Worm (Caenorhabditis elegans) whole organism, mixed stage, embryonic: ENCODE data around the gene aak-1.

ENCODE experiments used
- M03D4.4 ChIP-seq: sonication (generic microtip); optimal IDR thresholded peaks from 2 replicates; lab custom pipeline; 2017; ENCODE audit warnings: mild to moderate bottlenecking, missing genetic modification characterization, missing compliant biosample characterization
- bed-3 ChIP-seq: fragments of 200-800 bp; sonication (Bioruptor generic); optimal IDR thresholded peaks from 3 replicates; lab custom pipeline; 2018; ENCODE audit warnings: mild to moderate bottlenecking, missing genetic modification characterization, moderate library complexity, missing compliant biosample characterization
- blmp-1 ChIP-seq: fragments of 150-350 bp; optimal IDR thresholded peaks from 2 replicates; lab custom pipeline; 2014; ENCODE audit warnings: missing biosample characterization, missing genetic modification characterization
- ceh-39 ChIP-seq: fragments of 150-350 bp; optimal IDR thresholded peaks from 2 replicates; lab custom pipeline; 2014; ENCODE audit warnings: missing biosample characterization, missing genetic modification characterization
- ceh-43 ChIP-seq: fragments of 200-800 bp; sonication (Bioruptor generic); optimal IDR thresholded peaks from 2 replicates; lab custom pipeline; 2018; ENCODE audit warnings: mild to moderate bottlenecking, missing genetic modification characterization, moderate library complexity, missing compliant biosample characterization
- ceh-83 ChIP-seq: fragments of 200-800 bp; sonication (Bioruptor generic); optimal IDR thresholded peaks from 2 replicates; lab custom pipeline; 2018; ENCODE audit warnings: mild to moderate bottlenecking, missing genetic modification characterization, missing compliant biosample characterization
- ces-1 ChIP-seq: fragments of 150-350 bp; optimal IDR thresholded peaks from 2 replicates; lab custom pipeline; 2014; ENCODE audit warnings: missing biosample characterization, missing genetic modification reagents, missing genetic modification characterization
- cnd-1 ChIP-seq: fragments of 200-800 bp; sonication (Bioruptor generic); optimal IDR thresholded peaks from 2 replicates; lab custom pipeline; 2018; ENCODE audit warnings: mild to moderate bottlenecking, missing genetic modification characterization, missing compliant biosample characterization
- drap-1 ChIP-seq: fragments of 200-800 bp; sonication (Bioruptor generic); optimal IDR thresholded peaks from 3 replicates; lab custom pipeline; 2018; ENCODE audit warnings: mild to moderate bottlenecking, missing genetic modification characterization, missing compliant biosample characterization
- elt-1 ChIP-seq: sonication (generic microtip); optimal IDR thresholded peaks from 2 replicates; lab custom pipeline; 2017; ENCODE audit warnings: missing genetic modification characterization, mild to moderate bottlenecking, missing compliant biosample characterization, antibody characterized with exemption, moderate library complexity, borderline replicate concordance; ENCODE audit not compliant: insufficient read depth
- elt-3 ChIP-seq: fragments of 150-350 bp; optimal IDR thresholded peaks from 2 replicates; lab custom pipeline; 2014; ENCODE audit warnings: missing biosample characterization, missing genetic modification characterization
- flh-1 ChIP-seq: fragments of 200-800 bp; sonication (Bioruptor generic); optimal IDR thresholded peaks from 2 replicates; lab custom pipeline; 2018; ENCODE audit warnings: mild to moderate bottlenecking, missing genetic modification characterization, moderate library complexity, missing compliant biosample characterization
- ham-2 ChIP-seq: fragments of 200-800 bp; sonication (Bioruptor generic); optimal IDR thresholded peaks from 2 replicates; lab custom pipeline; 2018; ENCODE audit warnings: mild to moderate bottlenecking, missing genetic modification characterization, missing compliant biosample characterization
- hlh-1 ChIP-seq: fragments of 150-350 bp; optimal IDR thresholded peaks from 2 replicates; lab custom pipeline; 2014; ENCODE audit warnings: missing biosample characterization, missing genetic modification reagents, missing genetic modification characterization
- lin-13 ChIP-seq: fragments of 150-350 bp; optimal IDR thresholded peaks from 2 replicates; lab custom pipeline; 2014; ENCODE audit warnings: missing biosample characterization, missing genetic modification characterization
- lin-32 ChIP-seq: fragments of 200-800 bp; sonication (Bioruptor generic); optimal IDR thresholded peaks from 2 replicates; lab custom pipeline; 2018; ENCODE audit warnings: mild to moderate bottlenecking, missing genetic modification characterization, missing compliant biosample characterization
- lsy-2 ChIP-seq: fragments of 150-350 bp; optimal IDR thresholded peaks from 2 replicates; lab custom pipeline; 2014; ENCODE audit warnings: missing biosample characterization, missing genetic modification characterization
- mab-5 ChIP-seq: fragments of 150-350 bp; optimal IDR thresholded peaks from 2 replicates; lab custom pipeline; 2014; ENCODE audit warnings: missing biosample characterization, missing genetic modification characterization
- mep-1 ChIP-seq: fragments of 150-350 bp; optimal IDR thresholded peaks from 2 replicates; lab custom pipeline; 2017; ENCODE audit warnings: missing biosample characterization, missing genetic modification reagents, missing genetic modification characterization, inconsistent platforms
- mls-2 ChIP-seq: sonication (generic microtip); optimal IDR thresholded peaks from 2 replicates; lab custom pipeline; 2016; ENCODE audit warnings: mild to moderate bottlenecking, missing genetic modification characterization, moderate library complexity, missing compliant biosample characterization
- nhr-12 ChIP-seq: fragments of 150-350 bp; optimal IDR thresholded peaks from 2 replicates; lab custom pipeline; 2014; ENCODE audit warnings: missing biosample characterization, missing genetic modification characterization
- nhr-2 ChIP-seq: fragments of 150-350 bp; optimal IDR thresholded peaks from 2 replicates; lab custom pipeline; 2014; ENCODE audit warnings: missing biosample characterization, missing genetic modification characterization
- nhr-237 ChIP-seq: fragments of 150-350 bp; optimal IDR thresholded peaks from 2 replicates; lab custom pipeline; 2014; ENCODE audit warnings: missing biosample characterization, missing genetic modification characterization
- nhr-28 ChIP-seq: fragments of 150-350 bp; optimal IDR thresholded peaks from 2 replicates; lab custom pipeline; 2014; ENCODE audit warnings: missing biosample characterization, missing genetic modification characterization
- nhr-76 ChIP-seq: sonication (generic microtip); optimal IDR thresholded peaks from 2 replicates; lab custom pipeline; 2017; ENCODE audit warnings: missing biosample characterization, missing genetic modification characterization
- pha-4 ChIP-seq: fragments of 150-350 bp; optimal IDR thresholded peaks from 2 replicates; lab custom pipeline; 2018; ENCODE audit warnings: missing biosample characterization, missing genetic modification reagents, missing genetic modification characterization
- sem-2 ChIP-seq: fragments of 200-800 bp; sonication (Bioruptor generic); optimal IDR thresholded peaks from 2 replicates; lab custom pipeline; 2018; ENCODE audit warnings: mild to moderate bottlenecking, missing genetic modification characterization, missing compliant biosample characterization
- snpc-4 ChIP-seq: fragments of 150-350 bp; optimal IDR thresholded peaks from 2 replicates; lab custom pipeline; 2014; ENCODE audit warnings: missing biosample characterization, missing genetic modification characterization
- sptf-1 ChIP-seq: sonication (generic microtip); optimal IDR thresholded peaks from 2 replicates; lab custom pipeline; 2017; ENCODE audit warnings: mild to moderate bottlenecking, missing genetic modification characterization, moderate library complexity, missing compliant biosample characterization
- tbx-8 ChIP-seq: fragments of 200-800 bp; sonication (Bioruptor generic); optimal IDR thresholded peaks from 2 replicates; lab custom pipeline; 2018; ENCODE audit warnings: mild to moderate bottlenecking, missing genetic modification characterization, moderate library complexity, missing compliant biosample characterization
- unc-120 ChIP-seq: sonication (generic microtip); optimal IDR thresholded peaks from 2 replicates; lab custom pipeline; 2017; ENCODE audit warnings: missing genetic modification characterization, missing compliant biosample characterization; ENCODE audit not compliant: poor library complexity, severe bottlenecking
- unc-39 ChIP-seq: fragments of 150-350 bp; optimal IDR thresholded peaks from 2 replicates; lab custom pipeline; 2014; ENCODE audit warnings: missing biosample characterization, missing genetic modification characterization
- unc-62 ChIP-seq: fragments of 150-350 bp; optimal IDR thresholded peaks from 2 replicates; lab custom pipeline; 2014; ENCODE audit warnings: missing biosample characterization, missing genetic modification reagents, missing genetic modification characterization
- zip-8 ChIP-seq: fragments of 150-350 bp; optimal IDR thresholded peaks from 2 replicates; lab custom pipeline; 2014; ENCODE audit warnings: missing biosample characterization, missing genetic modification characterization
- ztf-11 ChIP-seq: fragments of 150-350 bp; optimal IDR thresholded peaks from 2 replicates; lab custom pipeline; 2014; ENCODE audit warnings: missing biosample characterization, missing genetic modification characterization

Gene aak-1

ce11 chrIII:8799964-8800795 lies 39.3 kb upstream of the aak-1 start, which contains the start of gene F54F2.6:
Gene F54F2.6, minus strand, starts transcription at chrIII:8800701.
- TF ChIP-seq ceh-39 (tag; lab: Kevin White, UChicago) (no peak), M03D4.4 (tag; lab: Kevin White, UChicago) (peak; percentile 80), hlh-1 (tag; lab: Kevin White, UChicago) (peak; percentile 83), ceh-83 (GFP tag; lab: Kevin White, UChicago) (no peak), lin-13 (tag; lab: Kevin White, UChicago) (peak; percentile 53), unc-120 (tag; lab: Kevin White, UChicago) (peak; percentile 93), mls-2 (tag; lab: Kevin White, UChicago) (peak; percentile 92), nhr-237 (tag; lab: Kevin White, UChicago) (peak; percentile 72), mab-5 (tag; lab: Kevin White, UChicago) (no peak), nhr-12 (tag; lab: Kevin White, UChicago) (peak; percentile 33), ztf-11 (tag; lab: Kevin White, UChicago) (peak; percentile 66), lin-32 (GFP tag; lab: Kevin White, UChicago) (no peak), nhr-28 (tag; lab: Kevin White, UChicago) (no peak), pha-4 (peak; percentile 78), elt-3 (peak; percentile 39), sptf-1 (tag; lab: Kevin White, UChicago) (peak; percentile 78), ham-2 (peak; percentile 65), unc-39 (tag; lab: Kevin White, UChicago) (no peak), nhr-2 (tag; lab: Kevin White, UChicago) (peak; percentile 63), zip-8 (tag; lab: Kevin White, UChicago) (peak; percentile 11), snpc-4 (tag; lab: Kevin White, UChicago) (no peak), elt-1 (tag; lab: Kevin White, UChicago) (no peak), bed-3 (GFP tag; lab: Kevin White, UChicago) (no peak), blmp-1 (tag; lab: Kevin White, UChicago) (no peak), ces-1 (GFP tag; lab: Kevin White, UChicago) (peak; percentile 87), nhr-76 (tag; lab: Kevin White, UChicago) (no peak), ceh-43 (GFP tag; lab: Kevin White, UChicago) (no peak), sem-2 (GFP tag; lab: Kevin White, UChicago) (no peak), cnd-1 (tag; lab: Kevin White, UChicago) (peak; percentile 60), tbx-8 (peak; percentile 14), unc-62 (GFP tag; lab: Kevin White, UChicago) (peak; percentile 96), lsy-2 (tag; lab: Kevin White, UChicago) (peak; percentile 58), flh-1 (no peak), drap-1 (GFP tag; lab: Kevin White, UChicago) (peak; percentile 56), mep-1 (tag; lab: Kevin White, UChicago) (no peak)

ce11 chrIII:8797211-8797733 lies 36.4 kb upstream of the aak-1 start:
- TF ChIP-seq bed-3 (GFP tag; lab: Kevin White, UChicago) (no peak), pha-4 (no peak), tbx-8 (no peak), cnd-1 (tag; lab: Kevin White, UChicago) (no peak), M03D4.4 (tag; lab: Kevin White, UChicago) (peak; percentile 25), mab-5 (tag; lab: Kevin White, UChicago) (no peak), drap-1 (GFP tag; lab: Kevin White, UChicago) (peak; percentile 6), elt-3 (peak; percentile 63), hlh-1 (tag; lab: Kevin White, UChicago) (no peak), ceh-43 (GFP tag; lab: Kevin White, UChicago) (no peak), lin-13 (tag; lab: Kevin White, UChicago) (no peak), nhr-28 (tag; lab: Kevin White, UChicago) (no peak), ces-1 (GFP tag; lab: Kevin White, UChicago) (peak; percentile 48), ham-2 (no peak), sptf-1 (tag; lab: Kevin White, UChicago) (no peak), ceh-39 (tag; lab: Kevin White, UChicago) (no peak), elt-1 (tag; lab: Kevin White, UChicago) (peak; percentile 1), nhr-2 (tag; lab: Kevin White, UChicago) (no peak), sem-2 (GFP tag; lab: Kevin White, UChicago) (no peak), mep-1 (tag; lab: Kevin White, UChicago) (no peak), lsy-2 (tag; lab: Kevin White, UChicago) (peak; percentile 62)
